Worm (Caenorhabditis elegans): ENCODE results near the gene T22F7.4.

DNA sequence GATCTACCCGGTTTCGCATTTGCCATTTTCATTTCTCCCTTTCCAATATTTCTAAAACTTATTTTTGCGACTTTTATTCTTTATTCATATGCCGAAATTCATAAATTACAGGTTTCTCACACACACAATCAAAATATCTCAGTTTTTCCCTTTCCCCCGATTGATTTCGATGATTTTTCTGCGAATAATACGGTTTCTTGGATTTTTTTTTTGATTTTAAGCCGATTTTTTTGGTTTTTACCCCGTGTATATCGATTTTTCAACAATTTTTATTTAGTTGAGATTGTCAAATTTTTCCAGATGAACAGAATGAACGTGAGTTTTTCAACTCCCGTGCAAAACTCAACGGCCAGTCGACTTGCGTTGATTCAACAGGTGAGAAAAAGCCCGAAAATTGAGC lies 51.6 kb downstream of the T22F7.4 start, which contains the start of gene mat-3:
- TF ChIP-seq nhr-237 (tag; optimal IDR thresholded peaks at IDR 0.05) (no peak), ama-1 (optimal IDR thresholded peaks at IDR 0.05) (no peak), nhr-12 (tag; optimal IDR thresholded peaks at IDR 0.05) (no peak), F13H6.1 (tag; optimal IDR thresholded peaks at IDR 0.05) (no peak), aly-2 (tag; optimal IDR thresholded peaks at IDR 0.05) (no peak), skn-1 (tag; optimal IDR thresholded peaks at IDR 0.05) (no peak), C34F6.9 (tag; optimal IDR thresholded peaks at IDR 0.05) (no peak), mab-5 (tag; optimal IDR thresholded peaks at IDR 0.05) (no peak), ztf-11 (tag; optimal IDR thresholded peaks at IDR 0.05) (no peak), unc-55 (GFP tag; optimal IDR thresholded peaks at IDR 0.05) (no peak)

All from whole organism, L2 larva.